Worm (Caenorhabditis elegans): ENCODE measurements around the gene rer-1.
A peak's percentile ranks its signal among the peaks of the same experiment; 100 is the strongest.

DNA sequence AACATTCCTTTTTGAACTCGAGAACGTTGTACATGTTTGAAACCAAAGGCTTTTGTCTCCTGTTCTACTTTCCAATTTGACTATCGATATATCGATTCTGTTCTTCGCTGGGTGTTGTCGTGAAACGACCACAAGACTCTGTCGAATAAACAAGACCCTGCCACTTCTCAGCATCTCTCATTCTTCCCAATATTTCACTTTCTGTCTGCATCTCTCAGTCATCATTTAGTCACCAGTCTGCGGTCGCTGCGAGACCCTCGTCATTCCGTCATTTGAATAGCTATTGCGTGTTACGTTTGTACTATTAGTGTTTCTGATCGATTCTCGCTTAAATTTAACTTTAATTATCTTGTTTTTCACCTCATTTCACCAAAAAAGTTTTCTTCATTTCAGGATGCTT is 23.8 kb upstream of the rer-1 start:
- no peak for TF ChIP-seq elt-1 (tag; optimal IDR thresholded peaks at IDR 0.05; ENCODE audit: borderline replicate concordance, insufficient read depth)
- peak; percentile 67 for TF ChIP-seq hlh-1 (tag; optimal IDR thresholded peaks at IDR 0.05)
- no peak for TF ChIP-seq flh-1 (GFP tag; optimal IDR thresholded peaks at IDR 0.05)
- TF ChIP-seq blmp-1 (tag; optimal IDR thresholded peaks at IDR 0.05), result no peak
- no peak for TF ChIP-seq unc-39 (tag; optimal IDR thresholded peaks at IDR 0.05)
- peak; percentile 67 for TF ChIP-seq lin-13 (tag; optimal IDR thresholded peaks at IDR 0.05)
- TF ChIP-seq unc-62 (GFP tag; optimal IDR thresholded peaks at IDR 0.05), result peak; percentile 93
- peak; percentile 24 for TF ChIP-seq drap-1 (GFP tag; optimal IDR thresholded peaks at IDR 0.05)
- peak; percentile 77 for TF ChIP-seq lsy-2 (tag; optimal IDR thresholded peaks at IDR 0.05)
- peak; percentile 89 for TF ChIP-seq mep-1 (tag; optimal IDR thresholded peaks at IDR 0.05)

Measured in whole organism, mixed stage, embryonic.